Worm (Caenorhabditis elegans): ENCODE measurements around the gene cyp-44A1.

DNA sequence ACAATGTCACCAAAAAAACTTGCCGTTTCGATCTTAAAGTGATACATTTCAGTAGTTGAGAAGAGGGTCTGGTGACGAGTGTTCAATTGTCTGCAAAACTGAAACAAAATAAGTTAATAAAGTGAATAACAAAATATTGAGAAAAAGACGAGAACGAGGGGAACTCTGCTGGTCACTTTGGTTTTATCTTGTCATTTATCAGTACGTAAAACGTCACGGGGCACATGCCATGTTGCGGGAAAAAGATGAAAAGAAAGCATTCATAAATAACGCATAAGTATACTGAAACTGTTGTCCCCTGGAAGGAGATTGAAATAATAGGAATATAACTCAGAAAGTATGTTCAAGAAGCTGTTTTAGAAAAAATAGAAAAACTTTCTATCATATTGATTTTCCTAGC is 11.0 kb downstream of the cyp-44A1 start, which contains the start of gene sahd-1:
- TF ChIP-seq unc-39 (tag; optimal IDR thresholded peaks at IDR 0.05) (no peak), lin-39 (tag; optimal IDR thresholded peaks at IDR 0.05) (no peak), vab-7 (GFP tag; IDR thresholded peaks at IDR 0.05) (no peak), nhr-77 (tag; optimal IDR thresholded peaks at IDR 0.05) (no peak), madf-5 (GFP tag; IDR thresholded peaks at IDR 0.05) (no peak), snpc-4 (tag; optimal IDR thresholded peaks at IDR 0.05) (no peak), T26A8.4 (GFP tag; IDR thresholded peaks at IDR 0.05) (no peak)

Measured in whole organism, L4 larva.